Worm (Caenorhabditis elegans) whole organism, young adult: Measurements from ENCODE around the gene T08A9.13.

Experiments used
- B0336.3 ChIP-seq: fragments of 200-800 bp; sonication (Bioruptor generic); IDR thresholded peaks from 2 replicates; pipeline ENCODE4 v1.3.6; 2022; ENCODE audit warnings: missing genetic modification characterization, missing compliant biosample characterization
- C06A6.2 ChIP-seq: fragments of 200-800 bp; sonication (Bioruptor generic); conservative IDR thresholded peaks from 2 replicates; pipeline ENCODE4 v1.3.6; 2022; ENCODE audit warnings: missing genetic modification characterization, missing compliant biosample characterization
- F22D6.2 ChIP-seq: sonication (generic microtip); optimal IDR thresholded peaks from 2 replicates; lab custom pipeline; 2016; ENCODE audit warnings: mild to moderate bottlenecking, missing genetic modification characterization, missing compliant biosample characterization
- F52B5.7 ChIP-seq: sonication (generic microtip); optimal IDR thresholded peaks from 2 replicates; lab custom pipeline; 2016; ENCODE audit warnings: mild to moderate bottlenecking, missing genetic modification characterization, missing compliant biosample characterization
- F55B11.4 ChIP-seq: sonication (generic microtip); optimal IDR thresholded peaks from 2 replicates; lab custom pipeline; 2016; ENCODE audit warnings: missing compliant biosample characterization, missing genetic modification characterization, borderline replicate concordance; ENCODE audit not compliant: insufficient read depth
- T07F8.4 ChIP-seq: sonication (generic microtip); optimal IDR thresholded peaks from 2 replicates; lab custom pipeline; 2016; ENCODE audit warnings: mild to moderate bottlenecking, missing genetic modification characterization, moderate library complexity, missing compliant biosample characterization
- Y53F4B.3 ChIP-seq: fragments of 200-800 bp; sonication (Bioruptor generic); IDR thresholded peaks from 2 replicates; pipeline ENCODE4 v1.3.6; 2022; ENCODE audit warnings: missing genetic modification reagents, missing genetic modification characterization, missing compliant biosample characterization
- Y53G8AR.9 ChIP-seq: fragments of 200-800 bp; sonication (Bioruptor generic); conservative IDR thresholded peaks from 2 replicates; pipeline ENCODE4 v1.3.6; 2022; ENCODE audit warnings: missing genetic modification reagents, missing genetic modification characterization, missing compliant biosample characterization
- akir-1 ChIP-seq: fragments of 200-800 bp; sonication (Bioruptor generic); optimal IDR thresholded peaks from 2 replicates; lab custom pipeline; 2018; ENCODE audit warnings: mild to moderate bottlenecking, missing genetic modification characterization, moderate library complexity, missing compliant biosample characterization
- attf-6 ChIP-seq: fragments of 200-800 bp; sonication (Bioruptor generic); IDR thresholded peaks from 2 replicates; pipeline ENCODE4 v1.3.6; 2022; ENCODE audit warnings: missing genetic modification reagents, missing genetic modification characterization, missing compliant biosample characterization
- cebp-2 ChIP-seq: fragments of 200-800 bp; sonication (Bioruptor generic); IDR thresholded peaks from 2 replicates; pipeline ENCODE4 v1.3.6; 2022; ENCODE audit warnings: missing genetic modification characterization, missing compliant biosample characterization
- ceh-27 ChIP-seq: fragments of 200-800 bp; sonication (Bioruptor generic); optimal IDR thresholded peaks from 2 replicates; lab custom pipeline; 2018; ENCODE audit warnings: mild to moderate bottlenecking, missing genetic modification characterization, moderate library complexity, missing compliant biosample characterization
- dox-1 ChIP-seq: fragments of 200-800 bp; sonication (Bioruptor generic); IDR thresholded peaks from 2 replicates; pipeline ENCODE4 v1.3.6; 2022; ENCODE audit warnings: missing genetic modification reagents, missing genetic modification characterization, missing compliant biosample characterization
- efl-1 ChIP-seq: fragments of 150-350 bp; optimal IDR thresholded peaks from 2 replicates; lab custom pipeline; 2014; ENCODE audit warnings: missing biosample characterization, missing genetic modification reagents, missing genetic modification characterization
- gei-17 ChIP-seq: fragments of 200-800 bp; sonication (Bioruptor generic); optimal IDR thresholded peaks from 2 replicates; lab custom pipeline; 2018; ENCODE audit warnings: mild to moderate bottlenecking, missing genetic modification characterization, missing compliant biosample characterization
- hlh-26 ChIP-seq: fragments of 200-800 bp; sonication (Bioruptor generic); conservative IDR thresholded peaks from 2 replicates; pipeline ENCODE4 v1.3.6; 2022; ENCODE audit warnings: missing genetic modification reagents, missing genetic modification characterization, missing compliant biosample characterization
- hrde-1 ChIP-seq: sonication (generic microtip); optimal IDR thresholded peaks from 2 replicates; lab custom pipeline; 2016; ENCODE audit warnings: missing genetic modification characterization, mild to moderate bottlenecking, missing compliant biosample characterization, moderate library complexity, missing genotype, missing genetic modification reagents, borderline replicate concordance
- let-526 ChIP-seq: fragments of 200-800 bp; sonication (Bioruptor generic); IDR thresholded peaks from 2 replicates; pipeline ENCODE4 v1.3.6; 2022; ENCODE audit warnings: missing genetic modification reagents, missing genetic modification characterization, missing compliant biosample characterization
- let-607 ChIP-seq, 2 experiments: fragments of 200-800 bp in 1 of 2; sonication (Bioruptor generic) in 1 of 2; sonication (generic microtip) in 1 of 2; optimal IDR thresholded peaks; 2 replicates each; lab custom pipeline; 2016 to 2018; ENCODE audit warnings: mild to moderate bottlenecking in 2 of 2, missing compliant biosample characterization in 2 of 2, missing genetic modification characterization in 2 of 2, moderate library complexity in 2 of 2, missing genotype in 1 of 2
- lin-26 ChIP-seq: fragments of 200-800 bp; sonication (Bioruptor generic); IDR thresholded peaks from 2 replicates; pipeline ENCODE4 v1.3.6; 2022; ENCODE audit warnings: missing genetic modification reagents, missing genetic modification characterization, missing compliant biosample characterization
- lin-35 ChIP-seq, 3 experiments: fragments of 150-350 bp in 2 of 3; sonication (generic microtip) in 1 of 3; optimal IDR thresholded peaks; 2 replicates each; lab custom pipeline; 2014 to 2018; ENCODE audit warnings: missing biosample characterization in 3 of 3, missing genetic modification characterization in 3 of 3, missing genetic modification reagents in 3 of 3
- lin-40 ChIP-seq: sonication (generic microtip); optimal IDR thresholded peaks from 2 replicates; lab custom pipeline; 2016; ENCODE audit warnings: missing genetic modification characterization, mild to moderate bottlenecking, missing compliant biosample characterization, missing genotype, missing genetic modification reagents
- lin-54 ChIP-seq: fragments of 200-800 bp; sonication (Bioruptor generic); optimal IDR thresholded peaks from 2 replicates; lab custom pipeline; 2018; ENCODE audit warnings: mild to moderate bottlenecking, missing genetic modification characterization, missing compliant biosample characterization
- lir-1 ChIP-seq: fragments of 200-800 bp; sonication (Bioruptor generic); conservative IDR thresholded peaks from 2 replicates; pipeline ENCODE4 v1.3.6; 2022; ENCODE audit warnings: missing genetic modification reagents, missing genetic modification characterization, missing compliant biosample characterization
- lsy-27 ChIP-seq: sonication (generic microtip); optimal IDR thresholded peaks from 2 replicates; lab custom pipeline; 2017; ENCODE audit warnings: missing genetic modification characterization, mild to moderate bottlenecking, missing compliant biosample characterization, antibody characterized with exemption, missing genotype, borderline replicate concordance; ENCODE audit not compliant: insufficient read depth
- madf-10 ChIP-seq: sonication (generic microtip); optimal IDR thresholded peaks from 2 replicates; lab custom pipeline; 2016; ENCODE audit warnings: mild to moderate bottlenecking, missing genetic modification characterization, missing compliant biosample characterization
- mel-28 ChIP-seq: sonication (generic microtip); optimal IDR thresholded peaks from 2 replicates; lab custom pipeline; 2016; ENCODE audit warnings: borderline replicate concordance, mild to moderate bottlenecking, missing genetic modification characterization, missing compliant biosample characterization
- mes-4 ChIP-seq: sonication (generic microtip); optimal IDR thresholded peaks from 2 replicates; lab custom pipeline; 2016; ENCODE audit warnings: missing genotype, missing genetic modification characterization, missing compliant biosample characterization
- mxl-1 ChIP-seq: sonication (generic microtip); optimal IDR thresholded peaks from 2 replicates; lab custom pipeline; 2016; ENCODE audit warnings: missing genetic modification characterization, missing compliant biosample characterization
- nfya-2 ChIP-seq: fragments of 200-800 bp; sonication (Bioruptor generic); IDR thresholded peaks from 2 replicates; pipeline ENCODE4 v1.3.6; 2022; ENCODE audit warnings: missing genetic modification reagents, missing genetic modification characterization, missing compliant biosample characterization
- nhr-27 ChIP-seq: fragments of 200-800 bp; sonication (Bioruptor generic); optimal IDR thresholded peaks from 2 replicates; lab custom pipeline; 2018; ENCODE audit warnings: mild to moderate bottlenecking, missing genetic modification characterization, moderate library complexity, missing compliant biosample characterization
- nhr-80 ChIP-seq: sonication (generic microtip); optimal IDR thresholded peaks from 2 replicates; lab custom pipeline; 2016; ENCODE audit warnings: missing genetic modification characterization, missing compliant biosample characterization
- pha-4 ChIP-seq: fragments of 150-350 bp; sonication (generic microtip); optimal IDR thresholded peaks from 2 replicates; lab custom pipeline; 2014; ENCODE audit warnings: missing biosample characterization, missing genetic modification reagents, missing genetic modification characterization
- repo-1 ChIP-seq: sonication (generic microtip); optimal IDR thresholded peaks from 2 replicates; lab custom pipeline; 2017; ENCODE audit warnings: mild to moderate bottlenecking, missing genetic modification characterization, missing compliant biosample characterization
- sdz-38 ChIP-seq: sonication (generic microtip); optimal IDR thresholded peaks from 2 replicates; lab custom pipeline; 2016; ENCODE audit warnings: missing genotype, missing genetic modification characterization, missing compliant biosample characterization
- snpc-1.1 ChIP-seq: sonication (generic microtip); optimal IDR thresholded peaks from 2 replicates; lab custom pipeline; 2017; ENCODE audit warnings: missing genetic modification characterization, mild to moderate bottlenecking, missing compliant biosample characterization, antibody characterized with exemption, moderate library complexity, missing genotype, missing genetic modification reagents; ENCODE audit not compliant: insufficient read depth
- snpc-1.3 ChIP-seq: sonication (generic microtip); optimal IDR thresholded peaks from 2 replicates; lab custom pipeline; 2017; ENCODE audit warnings: missing genetic modification characterization, mild to moderate bottlenecking, missing compliant biosample characterization, antibody characterized with exemption, moderate library complexity, missing genotype, missing genetic modification reagents; ENCODE audit not compliant: insufficient read depth
- somi-1 ChIP-seq: fragments of 200-800 bp; sonication (Bioruptor generic); optimal IDR thresholded peaks from 2 replicates; lab custom pipeline; 2018; ENCODE audit warnings: mild to moderate bottlenecking, missing genetic modification characterization, missing compliant biosample characterization
- sptf-2 ChIP-seq: fragments of 200-800 bp; sonication (Bioruptor generic); optimal IDR thresholded peaks from 2 replicates; lab custom pipeline; 2018; ENCODE audit warnings: mild to moderate bottlenecking, missing genetic modification characterization, missing compliant biosample characterization
- tbx-9 ChIP-seq: sonication (generic microtip); optimal IDR thresholded peaks from 2 replicates; lab custom pipeline; 2016; ENCODE audit warnings: borderline replicate concordance, missing genetic modification characterization, inconsistent platforms, missing compliant biosample characterization
- tlf-1 ChIP-seq: fragments of 200-800 bp; sonication (Bioruptor generic); optimal IDR thresholded peaks from 2 replicates; lab custom pipeline; 2018; ENCODE audit warnings: mild to moderate bottlenecking, missing genetic modification characterization, missing compliant biosample characterization
- unc-62 ChIP-seq: fragments of 150-350 bp; optimal IDR thresholded peaks from 2 replicates; lab custom pipeline; 2014; ENCODE audit warnings: missing biosample characterization, missing genetic modification reagents, missing genetic modification characterization
- xnd-1 ChIP-seq: sonication (generic microtip); optimal IDR thresholded peaks from 2 replicates; lab custom pipeline; 2016; ENCODE audit warnings: missing genotype, missing genetic modification reagents, missing genetic modification characterization, missing compliant biosample characterization
- zim-3 ChIP-seq: sonication (generic microtip); optimal IDR thresholded peaks from 2 replicates; lab custom pipeline; 2017; ENCODE audit warnings: mild to moderate bottlenecking, missing genetic modification characterization, moderate library complexity, missing compliant biosample characterization
- ztf-26 ChIP-seq: sonication (generic microtip); optimal IDR thresholded peaks from 2 replicates; lab custom pipeline; 2017; ENCODE audit warnings: missing genetic modification characterization, missing compliant biosample characterization

Gene T08A9.13

ce11 chrX:7303115-7303514 lies 19.1 kb downstream of the T08A9.13 start:
- TF ChIP-seq let-526 (GFP tag; lab: Robert Waterston, UW) (no peak), xnd-1 (tag; lab: Kevin White, UChicago) (no peak), lsy-27 (no peak), nhr-80 (tag; lab: Kevin White, UChicago) (peak; percentile 59)

DNA sequence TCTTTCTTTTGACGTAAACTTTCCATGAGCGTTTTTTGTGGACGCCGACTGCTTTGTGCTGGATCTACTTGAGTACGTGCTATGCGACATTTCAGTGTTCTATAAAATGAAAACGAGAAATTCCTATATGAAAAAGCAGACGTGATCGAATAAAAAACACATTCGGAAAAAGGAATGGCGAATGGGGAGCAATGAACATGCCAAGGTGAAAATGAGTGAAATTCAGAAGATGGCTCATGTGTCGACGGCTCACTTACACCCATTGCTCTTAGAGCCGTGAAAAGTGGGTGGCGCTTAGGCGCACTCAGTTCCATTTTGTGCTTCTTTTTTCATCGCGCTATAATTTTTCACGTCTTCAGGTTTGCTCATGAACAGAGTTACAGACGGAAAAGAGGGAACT lies 23.6 kb downstream of the T08A9.13 start, which contains the start of gene K03A1.4:
K03A1.4 (minus strand) TSS at position 101 of the 400 bp plus-strand sequence.
- TF ChIP-seq mel-28 (tag; lab: Kevin White, UChicago) (no peak), somi-1 (GFP tag; lab: Kevin White, UChicago) (no peak), hlh-26 (no peak), ceh-27 (no peak), lin-26 (GFP tag; lab: Robert Waterston, UW) (no peak), T07F8.4 (tag; lab: Kevin White, UChicago) (no peak), mes-4 (tag; lab: Kevin White, UChicago) (no peak), cebp-2 (no peak), zim-3 (tag; lab: Kevin White, UChicago) (no peak), lir-1 (GFP tag; lab: Robert Waterston, UW) (no peak), hrde-1 (tag; lab: Kevin White, UChicago) (no peak), attf-6 (GFP tag; lab: Robert Waterston, UW) (no peak)

DNA sequence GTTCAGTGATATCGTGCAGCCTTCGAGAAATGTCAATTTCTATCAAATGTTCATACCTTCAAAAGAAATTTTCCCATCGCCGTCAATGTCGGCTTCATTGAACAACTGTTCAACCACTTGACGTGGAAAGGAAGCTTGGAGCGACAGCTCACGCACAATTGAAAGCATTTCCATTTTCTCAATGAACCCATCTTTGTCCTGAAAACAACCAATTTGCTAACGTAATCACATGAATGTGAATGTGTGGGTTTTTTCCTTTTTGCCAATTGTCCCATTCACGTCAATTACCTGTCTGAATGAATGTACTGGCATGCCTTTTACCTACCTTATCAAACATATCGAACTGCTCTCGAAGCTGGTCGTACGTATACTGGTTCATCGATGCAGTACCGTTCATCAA lies 25.9 kb downstream of the T08A9.13 start:
- TF ChIP-seq Y53G8AR.9 (GFP tag; lab: Robert Waterston, UW) (no peak), ztf-26 (tag; lab: Kevin White, UChicago) (no peak), sptf-2 (GFP tag; lab: Kevin White, UChicago) (no peak), unc-62 (GFP tag; lab: Kevin White, UChicago) (peak; percentile 29), lin-54 (GFP tag; lab: Kevin White, UChicago) (no peak), efl-1 (no peak), gei-17 (GFP tag; lab: Kevin White, UChicago) (no peak), madf-10 (no peak), snpc-1.3 (tag; lab: Kevin White, UChicago) (no peak), tbx-9 (no peak), B0336.3 (GFP tag; lab: Robert Waterston, UW) (peak; percentile 53; the same call in 1 of the 2 replicates), mes-4 (tag; lab: Kevin White, UChicago) (no peak), tlf-1 (no peak), pha-4 (tag; lab: Kevin White, UChicago) (no peak), nhr-27 (tag; lab: Kevin White, UChicago) (no peak), C06A6.2 (GFP tag; lab: Robert Waterston, UW) (no peak), nfya-2 (GFP tag; lab: Robert Waterston, UW) (no peak), repo-1 (tag; lab: Kevin White, UChicago) (no peak), F55B11.4 (tag; lab: Kevin White, UChicago) (no peak), ceh-27 (no peak), snpc-1.1 (tag; lab: Kevin White, UChicago) (no peak), lin-35 (GFP tag; optimal IDR thresholded peaks at IDR 0.05; lab: Kevin White, UChicago) (no peak), lin-40 (no peak), akir-1 (GFP tag; lab: Kevin White, UChicago) (no peak), sdz-38 (tag; lab: Kevin White, UChicago) (no peak), Y53F4B.3 (GFP tag; lab: Robert Waterston, UW) (no peak), mxl-1 (tag; lab: Kevin White, UChicago) (no peak), dox-1 (GFP tag; lab: Robert Waterston, UW) (peak; percentile 60), let-607 (tag; optimal IDR thresholded peaks at IDR 0.05; lab: Kevin White, UChicago) (peak; percentile 78 to 91), lin-26 (GFP tag; lab: Robert Waterston, UW) (no peak), F22D6.2 (tag; lab: Kevin White, UChicago) (no peak), F52B5.7 (tag; lab: Kevin White, UChicago) (no peak), lir-1 (GFP tag; lab: Robert Waterston, UW) (no peak)
